In genomic region chrIV:3133099-3133817, ce11 we compare ENCODE assay signal across 1 worm cellular context.
TF ChIP-seq lines count a peak whose summit lies in the region.

Gene mca-3, minus strand, starts transcription at chrIV:3133149.

TF ChIP-seq in whole organism, L3 larva, 47 proteins besides CTCF, POLR2A, EP300 and RAD21 (continued from another document):
- TF ChIP-seq unc-39 (tag; optimal IDR thresholded peaks at IDR 0.05; lab: Kevin White, UChicago) = no peak
- peak; percentile 20 for TF ChIP-seq nfya-1 (tag; optimal IDR thresholded peaks at IDR 0.05; lab: Kevin White, UChicago; ENCODE audit: insufficient read depth)
- no peak for TF ChIP-seq elt-3 (tag; optimal IDR thresholded peaks at IDR 0.05; lab: Kevin White, UChicago)
- no peak for TF ChIP-seq mdl-1 (tag; optimal IDR thresholded peaks at IDR 0.05; lab: Kevin White, UChicago)
- TF ChIP-seq mml-1 (tag; optimal IDR thresholded peaks at IDR 0.05; lab: Kevin White, UChicago) = no peak
- peak; percentile 14 for TF ChIP-seq pqm-1 (tag; optimal IDR thresholded peaks at IDR 0.05; lab: Kevin White, UChicago)
- no peak for TF ChIP-seq fkh-2 (tag; optimal IDR thresholded peaks at IDR 0.05; lab: Kevin White, UChicago)
- TF ChIP-seq sea-2 (GFP tag; optimal IDR thresholded peaks at IDR 0.05; lab: Kevin White, UChicago) = no peak
- no peak for TF ChIP-seq daf-12 (tag; optimal IDR thresholded peaks at IDR 0.05; lab: Kevin White, UChicago)
- TF ChIP-seq ceh-28 (tag; optimal IDR thresholded peaks at IDR 0.05; lab: Kevin White, UChicago) = no peak
- no peak for TF ChIP-seq elt-1 (tag; optimal IDR thresholded peaks at IDR 0.05; lab: Kevin White, UChicago)
- TF ChIP-seq ama-1 (optimal IDR thresholded peaks at IDR 0.05; lab: Kevin White, UChicago) = no peak
- no peak for TF ChIP-seq ZK546.5 (tag; optimal IDR thresholded peaks at IDR 0.05; lab: Kevin White, UChicago)
- TF ChIP-seq eor-1 (tag; optimal IDR thresholded peaks at IDR 0.05; lab: Kevin White, UChicago) = no peak
- TF ChIP-seq nhr-28 (tag; optimal IDR thresholded peaks at IDR 0.05; lab: Kevin White, UChicago) = no peak
- peak; percentile 59 for TF ChIP-seq elt-2 (tag; optimal IDR thresholded peaks at IDR 0.05; lab: Kevin White, UChicago)
- TF ChIP-seq skn-1 (tag; optimal IDR thresholded peaks at IDR 0.05; lab: Kevin White, UChicago) = no peak
- no peak for TF ChIP-seq nhr-23 (tag; optimal IDR thresholded peaks at IDR 0.05; lab: Kevin White, UChicago)
- no peak for TF ChIP-seq nhr-77 (tag; optimal IDR thresholded peaks at IDR 0.05; lab: Kevin White, UChicago)
- TF ChIP-seq egl-5 (tag; optimal IDR thresholded peaks at IDR 0.05; lab: Kevin White, UChicago) = no peak
- no peak for TF ChIP-seq lsy-12 (tag; optimal IDR thresholded peaks at IDR 0.05; lab: Kevin White, UChicago)
- TF ChIP-seq nhr-12 (tag; optimal IDR thresholded peaks at IDR 0.05; lab: Kevin White, UChicago) = no peak
- TF ChIP-seq zag-1 (tag; optimal IDR thresholded peaks at IDR 0.05; lab: Kevin White, UChicago) = no peak
- TF ChIP-seq lin-15B (tag; optimal IDR thresholded peaks at IDR 0.05; lab: Kevin White, UChicago) = no peak
- no peak for TF ChIP-seq fos-1 (tag; optimal IDR thresholded peaks at IDR 0.05; lab: Kevin White, UChicago)
- TF ChIP-seq nhr-76 (tag; optimal IDR thresholded peaks at IDR 0.05; lab: Kevin White, UChicago) = no peak
- TF ChIP-seq jun-1 (tag; optimal IDR thresholded peaks at IDR 0.05; lab: Kevin White, UChicago) = no peak
TF ChIP-seq in whole organism, L3 larva: peak in this region for 6.
